Fruit fly (Drosophila melanogaster) whole organism, wandering third instar larva: ENCODE measurements around the gene CG42534.

Experiments
- Abd-B ChIP-seq: fragments of >200 bp; optimal IDR thresholded peaks from 2 replicates; lab custom pipeline; 2017; ENCODE audit warnings: missing biosample characterization, missing genetic modification characterization
- CG9705 ChIP-seq: fragments of 200-800 bp; sonication (Bioruptor generic); optimal IDR thresholded peaks from 2 replicates; lab custom pipeline; 2018; ENCODE audit warnings: missing biosample characterization, mild to moderate bottlenecking, missing genetic modification characterization
- HLH106 ChIP-seq: fragments of 200-800 bp; optimal IDR thresholded peaks from 3 replicates; lab custom pipeline; 2019; ENCODE audit warnings: missing biosample characterization, mild to moderate bottlenecking, missing genetic modification characterization, moderate library complexity
- Hr78 ChIP-seq: fragments of >200 bp; optimal IDR thresholded peaks from 2 replicates; lab custom pipeline; 2017; ENCODE audit warnings: missing biosample characterization, missing genetic modification characterization
- OdsH ChIP-seq: fragments of 200-800 bp; sonication (Bioruptor generic); optimal IDR thresholded peaks from 2 replicates; lab custom pipeline; 2016; ENCODE audit warnings: missing biosample characterization, mild to moderate bottlenecking, missing genetic modification characterization
- Vsx2 ChIP-seq: fragments of 200-300, 225-300 bp; sonication (Bioruptor generic); optimal IDR thresholded peaks from 2 replicates; lab custom pipeline; 2018; ENCODE audit warnings: missing biosample characterization, missing genetic modification characterization; ENCODE audit not compliant: partially characterized antibody
- br ChIP-seq: fragments of 200-800 bp; sonication (Bioruptor generic); optimal IDR thresholded peaks from 2 replicates; lab custom pipeline; 2016; ENCODE audit warnings: missing biosample characterization, missing genetic modification characterization
- dsf ChIP-seq: sonication (Bioruptor generic); optimal IDR thresholded peaks from 2 replicates; lab custom pipeline; 2016; ENCODE audit warnings: missing biosample characterization, missing genetic modification characterization, borderline replicate concordance
- ey ChIP-seq: fragments of 200-800 bp; sonication (Bioruptor generic); optimal IDR thresholded peaks from 2 replicates; lab custom pipeline; 2016; ENCODE audit warnings: missing biosample characterization, missing genetic modification characterization
- h ChIP-seq: fragments of 200-800 bp; sonication (Bioruptor generic); optimal IDR thresholded peaks from 3 replicates; lab custom pipeline; 2016; ENCODE audit warnings: missing biosample characterization, mild to moderate bottlenecking, missing genetic modification characterization
- lola ChIP-seq: fragments of >200 bp; optimal IDR thresholded peaks from 2 replicates; lab custom pipeline; 2017; ENCODE audit warnings: missing biosample characterization, missing genetic modification characterization
- psq ChIP-seq: fragments of 200-800 bp; sonication (Bioruptor generic); optimal IDR thresholded peaks from 3 replicates; lab custom pipeline; 2017; ENCODE audit warnings: missing biosample characterization, mild to moderate bottlenecking, missing genetic modification characterization, moderate library complexity
- sage ChIP-seq: fragments of 200-800 bp; sonication (Bioruptor generic); optimal IDR thresholded peaks from 2 replicates; lab custom pipeline; 2016; ENCODE audit warnings: missing biosample characterization, mild to moderate bottlenecking, missing genetic modification characterization
- usp ChIP-seq: fragments of >200 bp; optimal IDR thresholded peaks from 2 replicates; lab custom pipeline; 2017; ENCODE audit warnings: missing biosample characterization, missing genetic modification characterization

DNA sequence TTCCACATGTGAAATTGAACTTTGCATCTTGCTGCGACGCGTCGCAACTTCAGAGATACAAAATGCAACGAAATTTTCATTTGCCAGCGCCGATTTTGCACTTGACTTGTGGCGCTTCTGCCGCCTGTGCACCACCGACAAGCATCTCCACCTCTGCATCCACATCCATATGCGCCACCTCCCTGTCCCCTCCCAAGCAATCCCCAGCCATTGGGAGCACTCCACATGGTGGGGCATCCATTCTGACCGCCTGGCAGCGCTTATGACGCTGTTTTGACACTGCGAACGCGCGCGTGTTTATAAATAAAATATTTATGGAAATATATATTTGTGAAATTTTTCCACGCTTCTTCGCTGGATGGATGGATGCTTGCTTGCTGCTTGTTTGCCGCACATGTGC lies 74.9 kb downstream of the CG42534 start:
- TF ChIP-seq sage (GFP tag; lab: Kevin White, UChicago) (no peak), psq (GFP tag; lab: Kevin White, UChicago) (no peak), br (GFP tag; lab: Kevin White, UChicago) (no peak), ey (GFP tag; lab: Kevin White, UChicago) (no peak), lola (GFP tag; lab: Kevin White, UChicago) (no peak), CG9705 (GFP tag; lab: Kevin White, UChicago) (no peak), usp (GFP tag; lab: Kevin White, UChicago) (no peak), Abd-B (GFP tag; lab: Kevin White, UChicago) (no peak), Vsx2 (GFP tag; lab: Kevin White, UChicago) (no peak), HLH106 (no peak), dsf (GFP tag; lab: Kevin White, UChicago) (no peak), Hr78 (GFP tag; lab: Kevin White, UChicago) (no peak), OdsH (GFP tag; lab: Kevin White, UChicago) (no peak), h (GFP tag; lab: Kevin White, UChicago) (no peak)
